Worm (Caenorhabditis elegans) whole organism, early embryonic: ENCODE results near the gene mfsd-13.2.

Experiments used
- F13C5.2 ChIP-seq: sonication (generic microtip); optimal IDR thresholded peaks from 2 replicates; lab custom pipeline; 2017; ENCODE audit warnings: mild to moderate bottlenecking, missing genetic modification characterization, inconsistent platforms, missing compliant biosample characterization
- flt-1 ChIP-seq: fragments of 200-800 bp; sonication (Bioruptor generic); IDR thresholded peaks from 2 replicates; pipeline ENCODE4 v1.3.6; 2022; ENCODE audit warnings: missing genetic modification characterization, missing compliant biosample characterization
- pes-1 ChIP-seq: fragments of 200-800 bp; sonication (Bioruptor generic); IDR thresholded peaks from 2 replicates; pipeline ENCODE4 v1.3.6; 2022; ENCODE audit warnings: missing genetic modification reagents, missing genetic modification characterization, missing compliant biosample characterization

DNA sequence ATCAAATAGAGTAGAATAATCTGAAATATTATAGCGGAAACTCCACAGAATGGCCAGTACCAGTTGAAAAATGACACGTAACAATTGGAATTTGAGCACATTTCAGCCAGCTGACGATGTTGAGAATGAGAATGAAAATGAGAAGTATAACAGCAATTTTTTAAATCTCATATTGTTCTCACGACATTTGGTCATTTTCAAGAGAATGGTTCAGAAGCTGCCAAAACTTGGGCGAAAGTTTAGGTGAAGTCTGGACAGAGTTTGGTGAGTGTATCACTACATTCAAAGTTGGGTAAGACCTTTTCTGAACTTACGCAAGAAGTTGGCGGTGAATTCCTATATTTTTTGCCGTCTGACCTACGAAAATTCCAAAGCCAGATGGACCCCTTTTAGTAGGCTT is 39.3 kb upstream of the mfsd-13.2 start, which contains the start of gene srd-58:
- TF ChIP-seq F13C5.2 (no peak), pes-1 (no peak), flt-1 (GFP tag; lab: Robert Waterston, UW) (no peak)
